Worm (Caenorhabditis elegans): ENCODE data around the gene Y53G8AM.8.

ce11 chrIII:3222707-3223106 is 55.8 kb downstream of the Y53G8AM.8 start:
- TF ChIP-seq nhr-11 (tag; optimal IDR thresholded peaks at IDR 0.05) (no peak), unc-62 (GFP tag; optimal IDR thresholded peaks at IDR 0.05) (no peak), ceh-82 (tag; optimal IDR thresholded peaks at IDR 0.05) (no peak), elt-3 (tag; optimal IDR thresholded peaks at IDR 0.05) (no peak), elt-1 (tag; optimal IDR thresholded peaks at IDR 0.05) (no peak), nhr-77 (tag; optimal IDR thresholded peaks at IDR 0.05) (no peak), elt-2 (tag; optimal IDR thresholded peaks at IDR 0.05) (no peak), ama-1 (optimal IDR thresholded peaks at IDR 0.05) (no peak), mdl-1 (tag; optimal IDR thresholded peaks at IDR 0.05) (no peak), fkh-10 (GFP tag; optimal IDR thresholded peaks at IDR 0.05) (no peak), nhr-43 (tag; optimal IDR thresholded peaks at IDR 0.05; ENCODE audit: poor library complexity, severe bottlenecking) (no peak)

Data from whole organism, L3 larva.